Worm (Caenorhabditis elegans): ENCODE data around the gene F58H1.5.

F58H1.5 gene

DNA sequence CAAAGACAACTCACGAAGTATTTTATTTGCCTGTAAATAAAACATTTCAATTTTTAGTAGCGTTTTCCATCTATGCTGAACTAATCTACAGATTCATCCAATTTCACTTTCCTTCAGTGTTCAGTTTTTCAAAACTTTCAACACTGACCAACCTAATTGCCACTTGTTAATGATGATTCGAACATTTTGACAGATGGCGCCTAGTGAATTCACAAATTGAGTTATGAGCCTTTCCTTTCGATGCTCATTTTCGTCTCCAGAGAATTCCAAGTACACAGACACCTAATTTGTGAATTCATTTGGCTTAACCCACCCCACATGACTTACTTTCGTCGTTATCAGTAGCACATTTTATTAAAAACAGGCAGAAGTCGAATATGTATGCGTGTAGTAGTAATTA, 11.4 kb upstream of the F58H1.5 start:
- TF ChIP-seq hlh-26 (GFP tag; conservative IDR thresholded peaks at IDR 0.05) = no peak
- TF ChIP-seq nfyb-1 (GFP tag; IDR thresholded peaks at IDR 0.05) = no peak
- TF ChIP-seq aptf-2 (GFP tag; conservative IDR thresholded peaks at IDR 0.05) = no peak
- no peak for TF ChIP-seq ceh-40 (GFP tag; IDR thresholded peaks at IDR 0.05)
- TF ChIP-seq rpc-1 (optimal IDR thresholded peaks at IDR 0.05) = no peak
- no peak for TF ChIP-seq rpc-1 (tag; optimal IDR thresholded peaks at IDR 0.05)
- TF ChIP-seq die-1 (tag; optimal IDR thresholded peaks at IDR 0.05) = no peak

DNA sequence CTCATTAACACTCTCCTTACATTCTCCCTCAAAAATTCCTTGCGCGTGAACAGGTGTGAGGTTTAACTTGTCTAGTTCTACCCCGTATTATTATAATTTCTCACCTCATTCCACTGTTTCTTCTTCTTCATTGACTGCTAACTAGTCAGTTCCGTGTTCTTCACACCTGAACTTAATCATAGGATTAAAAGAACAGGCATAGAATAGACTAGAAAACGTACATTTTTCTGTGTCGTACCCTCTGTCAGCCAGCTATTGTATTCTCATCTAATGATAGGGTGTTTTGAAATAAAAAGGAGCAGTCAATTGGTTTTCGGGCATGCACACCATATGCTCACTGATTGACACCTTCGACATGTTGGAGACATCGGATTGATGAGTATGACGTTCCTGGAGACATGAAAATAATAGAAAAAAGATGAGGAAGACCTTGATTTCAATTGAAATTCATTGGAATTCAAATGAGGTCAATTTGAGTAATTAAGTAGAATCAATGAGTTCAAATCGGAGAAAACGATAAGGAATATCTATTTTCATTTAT, 10.7 kb upstream of the F58H1.5 start:
- TF ChIP-seq ztf-28 (GFP tag; IDR thresholded peaks at IDR 0.05) (no peak), sptf-2 (GFP tag; optimal IDR thresholded peaks at IDR 0.05) (no peak), let-607 (tag; optimal IDR thresholded peaks at IDR 0.05) (no peak), F22D6.2 (tag; optimal IDR thresholded peaks at IDR 0.05) (no peak), ekl-4 (GFP tag; IDR thresholded peaks at IDR 0.05) (no peak), athp-1 (tag; optimal IDR thresholded peaks at IDR 0.05) (no peak), attf-6 (GFP tag; IDR thresholded peaks at IDR 0.05) (no peak)

- TF ChIP-seq D2030.7 (GFP tag; IDR thresholded peaks at IDR 0.05) (no peak), dpff-1 (tag; optimal IDR thresholded peaks at IDR 0.05) (no peak)
These were observed 9.6 kb upstream of the F58H1.5 start for ce11 chrV:11948581-11948980.

DNA sequence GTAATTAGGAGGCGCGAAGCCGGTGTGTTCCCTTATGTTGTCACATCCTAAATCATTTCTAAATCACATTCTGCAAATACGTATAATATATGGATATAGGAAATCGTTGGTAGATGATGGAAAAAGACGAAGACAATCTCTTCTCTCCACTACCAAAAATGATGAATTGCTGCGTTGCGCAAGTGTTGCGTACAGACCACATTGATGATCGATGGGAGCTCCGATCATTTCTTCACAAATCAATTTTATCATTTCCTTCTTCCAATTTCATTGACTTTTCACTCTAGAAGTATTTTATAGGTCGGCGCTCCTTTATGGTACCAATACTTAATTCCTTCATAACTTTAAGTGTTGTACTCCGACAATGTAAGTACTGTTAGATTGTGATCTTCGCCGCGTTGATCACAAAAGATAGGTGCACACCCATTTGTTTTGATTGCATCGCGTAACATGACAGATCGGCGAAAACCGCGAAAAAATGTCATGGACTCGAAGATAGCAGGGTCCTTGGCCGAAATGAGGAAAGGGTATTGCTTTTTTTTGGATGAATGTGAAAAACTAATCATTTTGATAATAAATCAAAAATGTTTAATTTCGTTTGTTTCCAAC, 8.6 kb upstream of the F58H1.5 start:
- TF ChIP-seq B0019.2 (GFP tag; conservative IDR thresholded peaks at IDR 0.05) (no peak), aptf-2 (GFP tag; conservative IDR thresholded peaks at IDR 0.05) (no peak), ceh-27 (GFP tag; optimal IDR thresholded peaks at IDR 0.05) (no peak), madf-6 (GFP tag; IDR thresholded peaks at IDR 0.05) (no peak), athp-1 (tag; optimal IDR thresholded peaks at IDR 0.05) (no peak), snpc-1.3 (tag; optimal IDR thresholded peaks at IDR 0.05; ENCODE audit: insufficient read depth) (no peak), fkh-3 (tag; optimal IDR thresholded peaks at IDR 0.05) (no peak), tbp1 (GFP tag; optimal IDR thresholded peaks at IDR 0.05) (no peak), unc-130 (GFP tag; optimal IDR thresholded peaks at IDR 0.05) (no peak), F37B4.10 (GFP tag; IDR thresholded peaks at IDR 0.05) (no peak), ets-4 (GFP tag; optimal IDR thresholded peaks at IDR 0.05) (no peak), T07F8.4 (tag; optimal IDR thresholded peaks at IDR 0.05) (no peak), snpc-4 (GFP tag; optimal IDR thresholded peaks at IDR 0.05) (no peak), snpc-4 (tag; optimal IDR thresholded peaks at IDR 0.05) (no peak), snpc-1.1 (tag; optimal IDR thresholded peaks at IDR 0.05; ENCODE audit: insufficient read depth) (no peak), ztf-25 (GFP tag; IDR thresholded peaks at IDR 0.05) (no peak), Y53G8AR.9 (GFP tag; conservative IDR thresholded peaks at IDR 0.05) (no peak), lir-1 (GFP tag; conservative IDR thresholded peaks at IDR 0.05) (no peak), nhr-27 (tag; optimal IDR thresholded peaks at IDR 0.05) (no peak), cebp-2 (GFP tag; IDR thresholded peaks at IDR 0.05) (no peak), let-526 (GFP tag; IDR thresholded peaks at IDR 0.05) (no peak)
